Worm (Caenorhabditis elegans): Measurements from ENCODE around the gene sly-1.

sly-1 gene

DNA sequence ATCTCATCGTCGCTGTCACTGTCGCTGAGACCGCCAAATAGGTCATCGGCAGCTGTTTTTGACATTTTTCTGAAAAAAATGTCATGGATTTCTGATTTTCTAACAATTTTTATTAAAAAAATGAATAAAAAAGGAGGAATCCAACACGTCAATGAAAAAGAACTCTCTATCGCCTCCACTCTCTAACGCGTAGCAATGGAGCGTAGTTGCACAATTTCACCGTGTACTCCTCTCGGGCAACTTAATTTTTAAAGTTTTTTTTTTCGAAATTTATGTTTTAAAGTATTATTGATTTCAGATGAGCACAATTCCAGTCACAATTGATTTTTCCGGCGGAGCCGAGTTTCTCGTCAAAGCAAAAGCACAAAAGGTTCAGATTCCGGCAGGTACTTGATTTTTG is 1.7 kb upstream of the sly-1 start, which contains the start of the genes taf-11.3 and urm-1 (continued):
- TF ChIP-seq ztf-3 (GFP tag; optimal IDR thresholded peaks at IDR 0.05) (no peak), hmg-1.2 (GFP tag; IDR thresholded peaks at IDR 0.05) (peak; percentile 93), Y67H2A.10 (GFP tag; conservative IDR thresholded peaks at IDR 0.05) (no peak)

DNA sequence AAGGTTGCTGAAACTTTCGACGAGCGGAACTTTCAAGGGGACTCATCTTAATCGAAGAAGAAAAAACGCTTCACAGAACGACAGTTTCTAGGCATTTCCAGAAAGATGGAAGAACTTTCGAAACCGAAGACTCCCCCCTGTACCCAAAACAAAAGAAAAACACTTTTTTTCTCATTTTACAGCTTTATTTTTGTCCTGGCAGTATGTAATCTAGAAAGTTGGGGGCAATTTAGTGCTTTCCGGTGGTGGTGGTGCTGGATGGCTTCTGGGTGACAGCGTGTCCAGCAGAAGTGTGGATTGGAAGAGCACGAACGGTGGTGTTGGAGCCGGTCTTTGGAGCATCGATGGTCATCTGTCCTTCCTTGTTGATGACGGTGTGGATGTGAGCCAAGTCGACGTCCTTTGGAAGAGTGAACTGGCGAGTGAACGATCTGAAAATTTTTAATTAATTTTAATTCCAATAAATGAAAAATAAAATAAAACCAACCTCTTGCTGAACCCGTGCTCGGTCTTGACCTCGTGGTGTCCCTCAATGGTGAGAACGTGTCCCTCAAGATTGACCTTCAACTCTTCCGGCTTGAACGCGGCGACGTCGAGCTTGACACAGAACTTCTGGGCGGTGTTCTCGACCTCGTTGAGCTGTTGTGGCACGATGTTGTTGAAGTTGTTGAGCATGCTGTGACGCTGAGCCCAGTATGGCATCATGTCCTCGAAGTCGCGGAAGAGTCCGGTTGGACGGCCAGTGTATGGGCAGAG is 737 bp upstream of the sly-1 start:
- TF ChIP-seq ceh-27 (GFP tag; optimal IDR thresholded peaks at IDR 0.05): no peak
- TF ChIP-seq let-607 (tag; optimal IDR thresholded peaks at IDR 0.05): no peak
- no peak for TF ChIP-seq F55B11.4 (tag; optimal IDR thresholded peaks at IDR 0.05; ENCODE audit: borderline replicate concordance, insufficient read depth)
- TF ChIP-seq rpc-1 (optimal IDR thresholded peaks at IDR 0.05): peak; percentile 12
- TF ChIP-seq rpc-1 (tag; optimal IDR thresholded peaks at IDR 0.05): no peak
- TF ChIP-seq ama-1 (optimal IDR thresholded peaks at IDR 0.05): peak; percentile 55
- peak in 1 of 2 experiments; percentile 91 for TF ChIP-seq ama-1 (GFP tag; optimal IDR thresholded peaks at IDR 0.05)
- TF ChIP-seq nhr-80 (tag; optimal IDR thresholded peaks at IDR 0.05): no peak
- TF ChIP-seq mxl-1 (tag; optimal IDR thresholded peaks at IDR 0.05): no peak
- TF ChIP-seq madf-3 (GFP tag; IDR thresholded peaks at IDR 0.05): peak; percentile 41; the same call in 1 of the 2 replicates
- TF ChIP-seq F22D6.2 (tag; optimal IDR thresholded peaks at IDR 0.05): no peak
- peak; percentile 45; the same call in 1 of the 2 replicates for TF ChIP-seq C17E4.6 (GFP tag; IDR thresholded peaks at IDR 0.05)
- no peak for TF ChIP-seq bed-1 (GFP tag; IDR thresholded peaks at IDR 0.05)
- no peak for TF ChIP-seq fkh-3 (tag; optimal IDR thresholded peaks at IDR 0.05)
- peak; percentile 47; the same call in 1 of the 2 replicates for TF ChIP-seq ceh-40 (GFP tag; IDR thresholded peaks at IDR 0.05)
- peak; percentile 83 for TF ChIP-seq madf-6 (GFP tag; IDR thresholded peaks at IDR 0.05)
- no peak for TF ChIP-seq nfya-1 (tag; optimal IDR thresholded peaks at IDR 0.05; ENCODE audit: borderline replicate concordance, insufficient read depth)
- peak; percentile 13 for TF ChIP-seq egl-44 (GFP tag; IDR thresholded peaks at IDR 0.05)
- TF ChIP-seq Y79H2A.3 (GFP tag; conservative IDR thresholded peaks at IDR 0.05): peak; percentile 90
- TF ChIP-seq ztf-6 (GFP tag; IDR thresholded peaks at IDR 0.05): no peak
- peak; percentile 50; the same call in 1 of the 2 replicates for TF ChIP-seq ceh-91 (GFP tag; IDR thresholded peaks at IDR 0.05)
- TF ChIP-seq aptf-3 (GFP tag; IDR thresholded peaks at IDR 0.05): peak; percentile 10; the same call in 1 of the 2 replicates
- peak; percentile 22 for TF ChIP-seq die-1 (tag; optimal IDR thresholded peaks at IDR 0.05)
- TF ChIP-seq F23B12.7 (tag; optimal IDR thresholded peaks at IDR 0.05; ENCODE audit: insufficient read depth): no peak
- TF ChIP-seq attf-6 (GFP tag; IDR thresholded peaks at IDR 0.05): no peak; the same call in none of the 2 replicates
- peak; percentile 26 for TF ChIP-seq B0019.2 (GFP tag; conservative IDR thresholded peaks at IDR 0.05)
- TF ChIP-seq ekl-4 (GFP tag; IDR thresholded peaks at IDR 0.05): peak; percentile 57
- TF ChIP-seq B0261.1 (tag; optimal IDR thresholded peaks at IDR 0.05): no peak
- TF ChIP-seq madf-10 (tag; optimal IDR thresholded peaks at IDR 0.05): no peak
- no peak for TF ChIP-seq cebp-1 (GFP tag; IDR thresholded peaks at IDR 0.05)
- peak; percentile 76 for TF ChIP-seq cebp-1 (tag; optimal IDR thresholded peaks at IDR 0.05)
- TF ChIP-seq chd-7 (tag; optimal IDR thresholded peaks at IDR 0.05): no peak
- TF ChIP-seq D2030.7 (GFP tag; IDR thresholded peaks at IDR 0.05): peak; percentile 88
- peak; percentile 79 for TF ChIP-seq dox-1 (GFP tag; IDR thresholded peaks at IDR 0.05)
- TF ChIP-seq bed-2 (GFP tag; IDR thresholded peaks at IDR 0.05): no peak
- no peak for TF ChIP-seq mel-28 (tag; optimal IDR thresholded peaks at IDR 0.05; ENCODE audit: borderline replicate concordance)
- no peak for TF ChIP-seq F52B5.7 (tag; optimal IDR thresholded peaks at IDR 0.05)
- TF ChIP-seq rcor-1 (GFP tag; IDR thresholded peaks at IDR 0.05): peak; percentile 69
- TF ChIP-seq repo-1 (tag; optimal IDR thresholded peaks at IDR 0.05): peak; percentile 60
- TF ChIP-seq snpc-3.4 (tag; optimal IDR thresholded peaks at IDR 0.05): peak; percentile 88
- TF ChIP-seq hmg-1.2 (GFP tag; IDR thresholded peaks at IDR 0.05): peak; percentile 46
- no peak for TF ChIP-seq let-526 (GFP tag; IDR thresholded peaks at IDR 0.05)
- peak; percentile 64 for TF ChIP-seq dpff-1 (tag; optimal IDR thresholded peaks at IDR 0.05)
- peak; percentile 78 for TF ChIP-seq lin-54 (GFP tag; optimal IDR thresholded peaks at IDR 0.05)
